Worm (Caenorhabditis elegans) whole organism, mixed stage, embryonic: ENCODE measurements around the gene R107.9.
A peak's percentile ranks its signal among the peaks of the same experiment; 100 is the strongest.

ENCODE experiments used
- M03D4.4 ChIP-seq: sonication (generic microtip); optimal IDR thresholded peaks from 2 replicates; lab custom pipeline; 2017; ENCODE audit warnings: mild to moderate bottlenecking, missing genetic modification characterization, missing compliant biosample characterization
- blmp-1 ChIP-seq: fragments of 150-350 bp; optimal IDR thresholded peaks from 2 replicates; lab custom pipeline; 2014; ENCODE audit warnings: missing biosample characterization, missing genetic modification characterization
- ceh-43 ChIP-seq: fragments of 200-800 bp; sonication (Bioruptor generic); optimal IDR thresholded peaks from 2 replicates; lab custom pipeline; 2018; ENCODE audit warnings: mild to moderate bottlenecking, missing genetic modification characterization, moderate library complexity, missing compliant biosample characterization
- ceh-83 ChIP-seq: fragments of 200-800 bp; sonication (Bioruptor generic); optimal IDR thresholded peaks from 2 replicates; lab custom pipeline; 2018; ENCODE audit warnings: mild to moderate bottlenecking, missing genetic modification characterization, missing compliant biosample characterization
- ces-1 ChIP-seq: fragments of 150-350 bp; optimal IDR thresholded peaks from 2 replicates; lab custom pipeline; 2014; ENCODE audit warnings: missing biosample characterization, missing genetic modification reagents, missing genetic modification characterization
- cnd-1 ChIP-seq: fragments of 200-800 bp; sonication (Bioruptor generic); optimal IDR thresholded peaks from 2 replicates; lab custom pipeline; 2018; ENCODE audit warnings: mild to moderate bottlenecking, missing genetic modification characterization, missing compliant biosample characterization
- drap-1 ChIP-seq: fragments of 200-800 bp; sonication (Bioruptor generic); optimal IDR thresholded peaks from 3 replicates; lab custom pipeline; 2018; ENCODE audit warnings: mild to moderate bottlenecking, missing genetic modification characterization, missing compliant biosample characterization
- elt-1 ChIP-seq: sonication (generic microtip); optimal IDR thresholded peaks from 2 replicates; lab custom pipeline; 2017; ENCODE audit warnings: missing genetic modification characterization, mild to moderate bottlenecking, missing compliant biosample characterization, antibody characterized with exemption, moderate library complexity, borderline replicate concordance; ENCODE audit not compliant: insufficient read depth
- elt-3 ChIP-seq: fragments of 150-350 bp; optimal IDR thresholded peaks from 2 replicates; lab custom pipeline; 2014; ENCODE audit warnings: missing biosample characterization, missing genetic modification characterization
- flh-1 ChIP-seq: fragments of 200-800 bp; sonication (Bioruptor generic); optimal IDR thresholded peaks from 2 replicates; lab custom pipeline; 2018; ENCODE audit warnings: mild to moderate bottlenecking, missing genetic modification characterization, moderate library complexity, missing compliant biosample characterization
- ham-2 ChIP-seq: fragments of 200-800 bp; sonication (Bioruptor generic); optimal IDR thresholded peaks from 2 replicates; lab custom pipeline; 2018; ENCODE audit warnings: mild to moderate bottlenecking, missing genetic modification characterization, missing compliant biosample characterization
- hlh-1 ChIP-seq: fragments of 150-350 bp; optimal IDR thresholded peaks from 2 replicates; lab custom pipeline; 2014; ENCODE audit warnings: missing biosample characterization, missing genetic modification reagents, missing genetic modification characterization
- lin-13 ChIP-seq: fragments of 150-350 bp; optimal IDR thresholded peaks from 2 replicates; lab custom pipeline; 2014; ENCODE audit warnings: missing biosample characterization, missing genetic modification characterization
- lin-32 ChIP-seq: fragments of 200-800 bp; sonication (Bioruptor generic); optimal IDR thresholded peaks from 2 replicates; lab custom pipeline; 2018; ENCODE audit warnings: mild to moderate bottlenecking, missing genetic modification characterization, missing compliant biosample characterization
- lsy-2 ChIP-seq: fragments of 150-350 bp; optimal IDR thresholded peaks from 2 replicates; lab custom pipeline; 2014; ENCODE audit warnings: missing biosample characterization, missing genetic modification characterization
- mab-5 ChIP-seq: fragments of 150-350 bp; optimal IDR thresholded peaks from 2 replicates; lab custom pipeline; 2014; ENCODE audit warnings: missing biosample characterization, missing genetic modification characterization
- mep-1 ChIP-seq: fragments of 150-350 bp; optimal IDR thresholded peaks from 2 replicates; lab custom pipeline; 2017; ENCODE audit warnings: missing biosample characterization, missing genetic modification reagents, missing genetic modification characterization, inconsistent platforms
- mls-2 ChIP-seq: sonication (generic microtip); optimal IDR thresholded peaks from 2 replicates; lab custom pipeline; 2016; ENCODE audit warnings: mild to moderate bottlenecking, missing genetic modification characterization, moderate library complexity, missing compliant biosample characterization
- nhr-12 ChIP-seq: fragments of 150-350 bp; optimal IDR thresholded peaks from 2 replicates; lab custom pipeline; 2014; ENCODE audit warnings: missing biosample characterization, missing genetic modification characterization
- nhr-2 ChIP-seq: fragments of 150-350 bp; optimal IDR thresholded peaks from 2 replicates; lab custom pipeline; 2014; ENCODE audit warnings: missing biosample characterization, missing genetic modification characterization
- nhr-237 ChIP-seq: fragments of 150-350 bp; optimal IDR thresholded peaks from 2 replicates; lab custom pipeline; 2014; ENCODE audit warnings: missing biosample characterization, missing genetic modification characterization
- nhr-28 ChIP-seq: fragments of 150-350 bp; optimal IDR thresholded peaks from 2 replicates; lab custom pipeline; 2014; ENCODE audit warnings: missing biosample characterization, missing genetic modification characterization
- nhr-76 ChIP-seq: sonication (generic microtip); optimal IDR thresholded peaks from 2 replicates; lab custom pipeline; 2017; ENCODE audit warnings: missing biosample characterization, missing genetic modification characterization
- pha-4 ChIP-seq: fragments of 150-350 bp; optimal IDR thresholded peaks from 2 replicates; lab custom pipeline; 2018; ENCODE audit warnings: missing biosample characterization, missing genetic modification reagents, missing genetic modification characterization
- sem-2 ChIP-seq: fragments of 200-800 bp; sonication (Bioruptor generic); optimal IDR thresholded peaks from 2 replicates; lab custom pipeline; 2018; ENCODE audit warnings: mild to moderate bottlenecking, missing genetic modification characterization, missing compliant biosample characterization
- snpc-4 ChIP-seq: fragments of 150-350 bp; optimal IDR thresholded peaks from 2 replicates; lab custom pipeline; 2014; ENCODE audit warnings: missing biosample characterization, missing genetic modification characterization
- tbx-8 ChIP-seq: fragments of 200-800 bp; sonication (Bioruptor generic); optimal IDR thresholded peaks from 2 replicates; lab custom pipeline; 2018; ENCODE audit warnings: mild to moderate bottlenecking, missing genetic modification characterization, moderate library complexity, missing compliant biosample characterization
- unc-39 ChIP-seq: fragments of 150-350 bp; optimal IDR thresholded peaks from 2 replicates; lab custom pipeline; 2014; ENCODE audit warnings: missing biosample characterization, missing genetic modification characterization
- unc-62 ChIP-seq: fragments of 150-350 bp; optimal IDR thresholded peaks from 2 replicates; lab custom pipeline; 2014; ENCODE audit warnings: missing biosample characterization, missing genetic modification reagents, missing genetic modification characterization
- zip-8 ChIP-seq: fragments of 150-350 bp; optimal IDR thresholded peaks from 2 replicates; lab custom pipeline; 2014; ENCODE audit warnings: missing biosample characterization, missing genetic modification characterization
- ztf-11 ChIP-seq: fragments of 150-350 bp; optimal IDR thresholded peaks from 2 replicates; lab custom pipeline; 2014; ENCODE audit warnings: missing biosample characterization, missing genetic modification characterization

The R107.9 gene

DNA sequence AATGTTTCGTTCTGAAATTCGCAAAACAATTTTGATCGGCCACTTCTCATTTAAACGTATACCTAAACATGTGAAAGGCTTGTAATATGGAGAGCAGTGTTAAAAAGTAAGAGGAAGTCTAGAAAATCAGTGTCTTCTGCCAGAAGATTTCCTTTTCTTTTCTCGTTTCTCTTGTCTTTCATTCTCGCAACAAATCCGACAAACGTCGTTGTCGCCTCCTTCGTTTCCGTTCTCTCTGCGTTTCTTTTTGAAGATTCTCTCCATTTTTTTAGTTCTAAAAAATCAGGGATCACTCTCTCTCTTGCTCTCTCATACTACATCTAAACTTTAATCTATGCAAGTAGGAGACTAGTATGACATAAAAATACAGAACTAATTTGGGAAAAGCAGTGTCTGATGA lies 9.5 kb downstream of the R107.9 start:
- no peak for TF ChIP-seq ceh-43 (GFP tag; lab: Kevin White, UChicago)
- TF ChIP-seq hlh-1 (tag; lab: Kevin White, UChicago): no peak
- TF ChIP-seq lsy-2 (tag; lab: Kevin White, UChicago): no peak
- no peak for TF ChIP-seq lin-13 (tag; lab: Kevin White, UChicago)
- no peak for TF ChIP-seq nhr-12 (tag; lab: Kevin White, UChicago)
- TF ChIP-seq sem-2 (GFP tag; lab: Kevin White, UChicago): no peak
- no peak for TF ChIP-seq ces-1 (GFP tag; lab: Kevin White, UChicago)
- no peak for TF ChIP-seq mab-5 (tag; lab: Kevin White, UChicago)

DNA sequence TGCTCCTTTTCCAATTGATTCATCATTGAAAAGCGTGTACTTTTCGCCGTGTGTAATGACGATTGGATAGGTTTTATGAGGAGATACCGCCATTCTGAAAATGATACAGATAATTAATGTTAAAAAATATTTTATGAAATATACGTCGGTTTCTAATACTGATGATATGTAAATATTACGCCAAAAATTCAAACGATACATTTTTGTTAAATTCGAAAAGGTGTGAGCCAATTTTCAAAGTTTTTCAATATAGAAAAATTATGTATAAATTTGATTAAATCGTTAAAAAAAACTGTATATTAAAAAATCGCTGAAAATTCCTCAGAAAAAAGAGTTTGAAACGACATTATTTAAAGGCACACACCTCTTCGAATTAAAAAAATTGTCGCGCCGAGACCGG lies 12.8 kb downstream of the R107.9 start, which contains the start of gene ikke-1:
Gene ikke-1 (minus strand): TSS at position 101 of the 400 bp plus-strand sequence.
- TF ChIP-seq M03D4.4 (tag; lab: Kevin White, UChicago): no peak
- no peak for TF ChIP-seq nhr-76
- TF ChIP-seq nhr-2: peak; percentile 11
- TF ChIP-seq nhr-28 (tag; lab: Kevin White, UChicago): no peak
- TF ChIP-seq snpc-4 (tag; lab: Kevin White, UChicago): no peak
- no peak for TF ChIP-seq zip-8 (tag; lab: Kevin White, UChicago)
- TF ChIP-seq ham-2 (GFP tag; lab: Kevin White, UChicago): no peak
- TF ChIP-seq, all 35 proteins: peak for 1

DNA sequence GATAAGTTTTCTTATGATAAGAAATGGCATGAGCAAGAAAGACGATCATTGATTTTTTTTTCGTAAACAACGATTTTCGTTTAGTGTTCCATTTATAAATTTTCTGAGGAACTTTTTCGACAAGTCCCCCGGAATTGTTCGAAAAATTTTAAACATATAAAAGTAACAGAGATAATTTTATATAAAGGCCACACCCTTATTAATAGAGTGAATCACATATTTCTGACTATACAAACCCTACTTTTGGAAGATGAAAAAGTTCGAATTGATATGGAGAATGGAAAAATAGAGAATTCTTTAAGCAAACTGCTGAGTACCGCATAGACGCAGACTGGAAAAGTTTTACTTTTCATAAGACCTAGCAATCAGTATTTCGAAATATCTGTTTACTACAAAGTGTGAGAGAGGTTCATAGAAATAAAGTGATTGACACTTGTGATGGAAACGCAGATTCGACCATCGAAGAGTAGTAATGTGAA lies 13.4 kb downstream of the R107.9 start:
- no peak for TF ChIP-seq lin-13 (tag; lab: Kevin White, UChicago)
- peak; percentile 18 for TF ChIP-seq M03D4.4 (tag; lab: Kevin White, UChicago)
- no peak for TF ChIP-seq flh-1
- peak; percentile 58 for TF ChIP-seq unc-62 (GFP tag; lab: Kevin White, UChicago)
- no peak for TF ChIP-seq ceh-83
- TF ChIP-seq ces-1 (GFP tag; lab: Kevin White, UChicago): peak; percentile 23
- peak; percentile 22 for TF ChIP-seq nhr-2
- no peak for TF ChIP-seq unc-39
- TF ChIP-seq mls-2 (tag; lab: Kevin White, UChicago): peak; percentile 12
- TF ChIP-seq ceh-43 (GFP tag; lab: Kevin White, UChicago): peak; percentile 6
- TF ChIP-seq nhr-237 (tag; lab: Kevin White, UChicago): no peak

DNA sequence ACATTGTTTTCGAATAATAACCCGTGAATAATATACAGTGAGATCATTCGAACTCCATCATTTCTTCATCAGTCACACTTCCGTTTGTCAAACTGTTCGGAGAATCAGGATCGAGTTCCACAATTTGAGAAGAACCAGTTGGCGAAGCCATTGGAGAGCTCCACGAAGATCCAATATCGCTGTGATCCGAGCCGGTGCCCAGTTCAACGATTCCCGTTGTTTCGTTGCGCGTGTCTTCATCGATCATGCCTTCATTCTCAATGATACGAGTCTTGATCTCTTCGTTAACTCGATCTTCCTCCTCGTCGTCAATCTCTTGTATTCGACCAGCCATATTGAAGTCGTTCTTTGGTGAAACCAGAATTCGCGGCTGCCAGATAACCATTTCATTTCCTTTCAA lies 14.0 kb downstream of the R107.9 start:
- no peak for TF ChIP-seq drap-1 (GFP tag; lab: Kevin White, UChicago)
- TF ChIP-seq nhr-2: no peak
- no peak for TF ChIP-seq cnd-1 (tag; lab: Kevin White, UChicago)
- no peak for TF ChIP-seq lin-13 (tag; lab: Kevin White, UChicago)
- no peak for TF ChIP-seq lin-32 (GFP tag; lab: Kevin White, UChicago)
- no peak for TF ChIP-seq ztf-11 (tag; lab: Kevin White, UChicago)
- no peak for TF ChIP-seq mls-2 (tag; lab: Kevin White, UChicago)
- TF ChIP-seq, all 35 proteins: peak for 0

DNA sequence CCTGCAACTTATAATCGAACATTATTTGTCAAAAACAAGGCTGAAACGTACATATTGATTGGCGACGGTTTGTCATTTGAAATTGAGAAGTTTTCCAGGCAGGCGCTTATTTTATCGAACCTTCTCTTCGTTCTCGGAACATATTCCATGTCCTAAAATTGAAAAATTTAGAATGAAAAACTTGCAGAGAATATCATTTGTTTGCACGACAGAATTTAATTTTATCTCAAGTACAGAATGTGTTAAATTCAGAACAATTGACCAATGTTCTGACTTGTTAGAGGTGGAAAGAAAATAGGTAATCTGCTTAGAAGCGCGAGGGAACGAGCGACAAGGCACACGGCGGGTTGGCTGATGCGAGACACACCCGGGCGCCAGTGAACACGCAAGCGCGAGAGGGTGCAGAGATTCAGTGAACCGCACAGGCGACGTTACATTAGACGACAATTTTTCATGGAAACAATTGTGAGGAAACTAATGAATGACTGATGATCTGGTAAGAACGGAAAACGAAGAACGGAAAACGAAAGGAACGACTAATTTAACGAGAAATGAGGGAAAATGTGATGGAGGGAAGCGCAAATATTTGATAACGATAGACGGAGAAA lies 14.7 kb downstream of the R107.9 start:
- TF ChIP-seq elt-1 (tag; lab: Kevin White, UChicago): no peak
- TF ChIP-seq M03D4.4 (tag; lab: Kevin White, UChicago): no peak
- TF ChIP-seq nhr-237 (tag; lab: Kevin White, UChicago): no peak
- TF ChIP-seq ham-2 (GFP tag; lab: Kevin White, UChicago): peak; percentile 47
- TF ChIP-seq mep-1 (tag; lab: Kevin White, UChicago): no peak
- TF ChIP-seq zip-8 (tag; lab: Kevin White, UChicago): no peak
- TF ChIP-seq pha-4 (tag; lab: Kevin White, UChicago): no peak
- TF ChIP-seq unc-62 (GFP tag; lab: Kevin White, UChicago): no peak
- peak; percentile 28 for TF ChIP-seq mls-2 (tag; lab: Kevin White, UChicago)
- peak; percentile 59 for TF ChIP-seq ces-1 (GFP tag; lab: Kevin White, UChicago)
- no peak for TF ChIP-seq tbx-8 (GFP tag; lab: Kevin White, UChicago)
- no peak for TF ChIP-seq sem-2 (GFP tag; lab: Kevin White, UChicago)
- no peak for TF ChIP-seq nhr-76
- no peak for TF ChIP-seq flh-1
- TF ChIP-seq lsy-2 (tag; lab: Kevin White, UChicago): no peak
- TF ChIP-seq elt-3 (tag; lab: Kevin White, UChicago): no peak
- no peak for TF ChIP-seq blmp-1 (tag; lab: Kevin White, UChicago)
- no peak for TF ChIP-seq nhr-28 (tag; lab: Kevin White, UChicago)
- TF ChIP-seq snpc-4 (tag; lab: Kevin White, UChicago): no peak
